Worm (Caenorhabditis elegans): ENCODE data around the gene dlc-4.

- TF ChIP-seq lin-35 (GFP tag; optimal IDR thresholded peaks at IDR 0.05) (no peak), Y53F4B.3 (GFP tag; IDR thresholded peaks at IDR 0.05) (no peak), F49E8.2 (tag; optimal IDR thresholded peaks at IDR 0.05; ENCODE audit: insufficient read depth) (no peak)
These were observed 49.4 kb upstream of the dlc-4 start, which contains the start of gene Y65A5A.24 for ce11 chrIV:16393668-16394067.

All from whole organism, young adult.